Fruit fly (Drosophila melanogaster): Measurements from ENCODE around the gene Gug.

Gug gene

dm6 chr3L:8458767-8459614, 9.3 kb downstream of the Gug start:
- TF ChIP-seq noc (tag; optimal IDR thresholded peaks at IDR 0.05), result no peak

- TF ChIP-seq noc (tag; optimal IDR thresholded peaks at IDR 0.05), result no peak
Observed at dm6 chr3L:8459615-8460004, 9.9 kb downstream of the Gug start.

dm6 chr3L:8460050-8460878, 10.5 kb downstream of the Gug start:
- TF ChIP-seq noc (tag; optimal IDR thresholded peaks at IDR 0.05), result no peak

dm6 chr3L:8461229-8462004, 11.7 kb downstream of the Gug start:
- TF ChIP-seq noc (tag; optimal IDR thresholded peaks at IDR 0.05), result no peak

- no peak for TF ChIP-seq noc (tag; optimal IDR thresholded peaks at IDR 0.05)
Observed at dm6 chr3L:8480944-8481343, 31.2 kb downstream of the Gug start.

- TF ChIP-seq noc (tag; optimal IDR thresholded peaks at IDR 0.05), result no peak
Observed at dm6 chr3L:8506975-8507441, 57.3 kb downstream of the Gug start, which contains the start of gene CG43163. CG43163 (minus strand) TSS chr3L:8507146.

dm6 chr3L:8509567-8510109, 59.9 kb downstream of the Gug start, which contains the start of the genes ZC3H3 and Pus7:
ZC3H3 (minus strand) TSS chr3L:8509763.
Pus7 (plus strand) TSS chr3L:8510003.
- TF ChIP-seq noc (tag; optimal IDR thresholded peaks at IDR 0.05), result no peak

- TF ChIP-seq noc (tag; optimal IDR thresholded peaks at IDR 0.05), result no peak
Observed at dm6 chr3L:8512428-8512827, 62.7 kb downstream of the Gug start, which contains the start of gene CG6765. CG6765 (plus strand) TSS chr3L:8512767.

dm6 chr3L:8513258-8513657, 63.5 kb downstream of the Gug start:
- TF ChIP-seq noc (tag; optimal IDR thresholded peaks at IDR 0.05), result no peak

- no peak for TF ChIP-seq noc (tag; optimal IDR thresholded peaks at IDR 0.05)
Observed at dm6 chr3L:8514768-8515167, 65.0 kb downstream of the Gug start, which contains the start of gene CG6683. CG6683 (minus strand) TSS chr3L:8514921.

- no peak for TF ChIP-seq noc (tag; optimal IDR thresholded peaks at IDR 0.05)
Observed at dm6 chr3L:8518516-8519087, 68.9 kb downstream of the Gug start, which contains the start of gene GstO3. GstO3 (plus strand) TSS chr3L:8518885.

dm6 chr3L:8519232-8519631, 69.5 kb downstream of the Gug start:
- peak; percentile 23 for TF ChIP-seq noc (tag; optimal IDR thresholded peaks at IDR 0.05)

- TF ChIP-seq noc (tag; optimal IDR thresholded peaks at IDR 0.05), result no peak
Observed at dm6 chr3L:8520252-8520651, 70.5 kb downstream of the Gug start, which contains the start of gene se. se (plus strand) TSS chr3L:8520552.
